Worm (Caenorhabditis elegans) whole organism, young adult: ENCODE results near the gene crls-1.
A peak's percentile ranks its signal among the peaks of the same experiment; 100 is the strongest.

Experiments
- B0336.3 ChIP-seq: fragments of 200-800 bp; sonication (Bioruptor generic); IDR thresholded peaks from 2 replicates; pipeline ENCODE4 v1.3.6; 2022; ENCODE audit warnings: missing genetic modification characterization, missing compliant biosample characterization
- F22D6.2 ChIP-seq: sonication (generic microtip); optimal IDR thresholded peaks from 2 replicates; lab custom pipeline; 2016; ENCODE audit warnings: mild to moderate bottlenecking, missing genetic modification characterization, missing compliant biosample characterization
- F37B4.10 ChIP-seq: fragments of 200-800 bp; sonication (Bioruptor generic); IDR thresholded peaks from 2 replicates; pipeline ENCODE4 v1.3.6; 2022; ENCODE audit warnings: missing genetic modification characterization, missing compliant biosample characterization
- F39B2.1 ChIP-seq: fragments of 200-800 bp; sonication (Bioruptor generic); IDR thresholded peaks from 2 replicates; pipeline ENCODE4 v1.3.6; 2022; ENCODE audit warnings: missing genetic modification reagents, missing genetic modification characterization, missing compliant biosample characterization
- F49E8.2 ChIP-seq: sonication (generic microtip); optimal IDR thresholded peaks from 3 replicates; lab custom pipeline; 2017; ENCODE audit warnings: missing genetic modification characterization, mild to moderate bottlenecking, missing compliant biosample characterization, antibody characterized with exemption, moderate library complexity; ENCODE audit not compliant: insufficient read depth
- F55B11.4 ChIP-seq: sonication (generic microtip); optimal IDR thresholded peaks from 2 replicates; lab custom pipeline; 2016; ENCODE audit warnings: missing compliant biosample characterization, missing genetic modification characterization, borderline replicate concordance; ENCODE audit not compliant: insufficient read depth
- T26A5.8 ChIP-seq: sonication (generic microtip); optimal IDR thresholded peaks from 2 replicates; lab custom pipeline; 2016; ENCODE audit warnings: missing genetic modification characterization, missing compliant biosample characterization
- Y53F4B.3 ChIP-seq: fragments of 200-800 bp; sonication (Bioruptor generic); IDR thresholded peaks from 2 replicates; pipeline ENCODE4 v1.3.6; 2022; ENCODE audit warnings: missing genetic modification reagents, missing genetic modification characterization, missing compliant biosample characterization
- Y53G8AR.9 ChIP-seq: fragments of 200-800 bp; sonication (Bioruptor generic); conservative IDR thresholded peaks from 2 replicates; pipeline ENCODE4 v1.3.6; 2022; ENCODE audit warnings: missing genetic modification reagents, missing genetic modification characterization, missing compliant biosample characterization
- akir-1 ChIP-seq: fragments of 200-800 bp; sonication (Bioruptor generic); optimal IDR thresholded peaks from 2 replicates; lab custom pipeline; 2018; ENCODE audit warnings: mild to moderate bottlenecking, missing genetic modification characterization, moderate library complexity, missing compliant biosample characterization
- attf-5 ChIP-seq: fragments of 200-800 bp; sonication (Bioruptor generic); optimal IDR thresholded peaks from 2 replicates; lab custom pipeline; 2018; ENCODE audit warnings: mild to moderate bottlenecking, missing genetic modification characterization, missing compliant biosample characterization
- cebp-1 ChIP-seq, 2 experiments: fragments of 200-800 bp in 1 of 2; sonication (Bioruptor generic) in 1 of 2; sonication (generic microtip) in 1 of 2; IDR thresholded peaks in 1 of 2; optimal IDR thresholded peaks in 1 of 2; 2 replicates each; pipeline versions ENCODE4 v1.3.6 to Lab custom; 2017 to 2022; ENCODE audit warnings: missing compliant biosample characterization in 2 of 2, missing genetic modification characterization in 2 of 2, mild to moderate bottlenecking in 1 of 2, missing genetic modification reagents in 1 of 2, moderate library complexity in 1 of 2
- ceh-40 ChIP-seq: fragments of 200-800 bp; sonication (Bioruptor generic); IDR thresholded peaks from 2 replicates; pipeline ENCODE4 v1.3.6; 2022; ENCODE audit warnings: missing genetic modification characterization, missing compliant biosample characterization
- dpl-1 ChIP-seq: fragments of 150-350 bp; optimal IDR thresholded peaks from 2 replicates; lab custom pipeline; 2014; ENCODE audit warnings: missing biosample characterization, missing genetic modification reagents, missing genetic modification characterization
- ekl-4 ChIP-seq: fragments of 200-800 bp; sonication (Bioruptor generic); IDR thresholded peaks from 2 replicates; pipeline ENCODE4 v1.3.6; 2022; ENCODE audit warnings: missing genetic modification reagents, missing genetic modification characterization, missing compliant biosample characterization
- gei-17 ChIP-seq: fragments of 200-800 bp; sonication (Bioruptor generic); optimal IDR thresholded peaks from 2 replicates; lab custom pipeline; 2018; ENCODE audit warnings: mild to moderate bottlenecking, missing genetic modification characterization, missing compliant biosample characterization
- hlh-26 ChIP-seq: fragments of 200-800 bp; sonication (Bioruptor generic); conservative IDR thresholded peaks from 2 replicates; pipeline ENCODE4 v1.3.6; 2022; ENCODE audit warnings: missing genetic modification reagents, missing genetic modification characterization, missing compliant biosample characterization
- hmg-1.2 ChIP-seq: fragments of 200-800 bp; sonication (Bioruptor generic); IDR thresholded peaks from 2 replicates; pipeline ENCODE4 v1.3.6; 2022; ENCODE audit warnings: missing genetic modification reagents, missing genetic modification characterization, missing compliant biosample characterization
- let-607 ChIP-seq, 2 experiments: fragments of 200-800 bp in 1 of 2; sonication (Bioruptor generic) in 1 of 2; sonication (generic microtip) in 1 of 2; optimal IDR thresholded peaks; 2 replicates each; lab custom pipeline; 2016 to 2018; ENCODE audit warnings: mild to moderate bottlenecking in 2 of 2, missing compliant biosample characterization in 2 of 2, missing genetic modification characterization in 2 of 2, moderate library complexity in 2 of 2, missing genotype in 1 of 2
- madf-6 ChIP-seq: fragments of 200-800 bp; sonication (Bioruptor generic); IDR thresholded peaks from 2 replicates; pipeline ENCODE4 v1.3.6; 2022; ENCODE audit warnings: missing genetic modification reagents, missing genetic modification characterization, missing compliant biosample characterization
- mel-28 ChIP-seq: sonication (generic microtip); optimal IDR thresholded peaks from 2 replicates; lab custom pipeline; 2016; ENCODE audit warnings: borderline replicate concordance, mild to moderate bottlenecking, missing genetic modification characterization, missing compliant biosample characterization
- nfyb-1 ChIP-seq: fragments of 200-800 bp; sonication (Bioruptor generic); IDR thresholded peaks from 2 replicates; pipeline ENCODE4 v1.3.6; 2022; ENCODE audit warnings: missing genetic modification reagents, missing genetic modification characterization, missing compliant biosample characterization
- nhr-120 ChIP-seq: fragments of 200-800 bp; sonication (Bioruptor generic); IDR thresholded peaks from 2 replicates; pipeline ENCODE4 v1.3.6; 2022; ENCODE audit warnings: missing genetic modification characterization, missing compliant biosample characterization
- nhr-80 ChIP-seq: sonication (generic microtip); optimal IDR thresholded peaks from 2 replicates; lab custom pipeline; 2016; ENCODE audit warnings: missing genetic modification characterization, missing compliant biosample characterization
- pbrm-1 ChIP-seq: fragments of 200-800 bp; sonication (Bioruptor generic); IDR thresholded peaks from 2 replicates; pipeline ENCODE4 v1.3.6; 2022; ENCODE audit warnings: missing genetic modification reagents, missing genetic modification characterization, missing compliant biosample characterization
- rpc-1 ChIP-seq, 2 experiments: fragments of 150-350 bp in 1 of 2; sonication (generic microtip) in 1 of 2; optimal IDR thresholded peaks; 2 replicates each; lab custom pipeline; 2014 to 2018; ENCODE audit warnings: missing biosample characterization in 1 of 2, missing genetic modification characterization in 1 of 2, missing genetic modification reagents in 1 of 2, missing genotype in 1 of 2
- sdz-38 ChIP-seq: sonication (generic microtip); optimal IDR thresholded peaks from 2 replicates; lab custom pipeline; 2016; ENCODE audit warnings: missing genotype, missing genetic modification characterization, missing compliant biosample characterization
- sea-2 ChIP-seq: fragments of 200-800 bp; sonication (Bioruptor generic); IDR thresholded peaks from 2 replicates; pipeline ENCODE4 v1.3.6; 2022; ENCODE audit warnings: missing genetic modification characterization, missing compliant biosample characterization
- snpc-4 ChIP-seq, 5 experiments: fragments of 150-350 bp in 1 of 5; sonication (generic microtip) in 4 of 5; optimal IDR thresholded peaks; 2 replicates each; lab custom pipeline; 2014 to 2018; ENCODE audit warnings: missing genetic modification characterization in 5 of 5, missing biosample characterization in 3 of 5, antibody characterized with exemption in 2 of 5, mild to moderate bottlenecking in 2 of 5, missing compliant biosample characterization in 2 of 5, missing genotype in 2 of 5, moderate library complexity in 2 of 5, missing genetic modification reagents in 1 of 5
- somi-1 ChIP-seq: fragments of 200-800 bp; sonication (Bioruptor generic); optimal IDR thresholded peaks from 2 replicates; lab custom pipeline; 2018; ENCODE audit warnings: mild to moderate bottlenecking, missing genetic modification characterization, missing compliant biosample characterization
- tbp1 ChIP-seq: fragments of 200-800 bp; sonication (Bioruptor generic); optimal IDR thresholded peaks from 2 replicates; lab custom pipeline; 2018; ENCODE audit warnings: mild to moderate bottlenecking, missing genetic modification characterization, missing compliant biosample characterization
- tlf-1 ChIP-seq: fragments of 200-800 bp; sonication (Bioruptor generic); optimal IDR thresholded peaks from 2 replicates; lab custom pipeline; 2018; ENCODE audit warnings: mild to moderate bottlenecking, missing genetic modification characterization, missing compliant biosample characterization
- unc-62 ChIP-seq: fragments of 150-350 bp; optimal IDR thresholded peaks from 2 replicates; lab custom pipeline; 2014; ENCODE audit warnings: missing biosample characterization, missing genetic modification reagents, missing genetic modification characterization
- ztf-26 ChIP-seq: sonication (generic microtip); optimal IDR thresholded peaks from 2 replicates; lab custom pipeline; 2017; ENCODE audit warnings: missing genetic modification characterization, missing compliant biosample characterization
- ztf-28 ChIP-seq: fragments of 200-800 bp; sonication (Bioruptor generic); IDR thresholded peaks from 2 replicates; pipeline ENCODE4 v1.3.6; 2022; ENCODE audit warnings: missing genetic modification reagents, missing genetic modification characterization, missing compliant biosample characterization

The crls-1 gene

DNA sequence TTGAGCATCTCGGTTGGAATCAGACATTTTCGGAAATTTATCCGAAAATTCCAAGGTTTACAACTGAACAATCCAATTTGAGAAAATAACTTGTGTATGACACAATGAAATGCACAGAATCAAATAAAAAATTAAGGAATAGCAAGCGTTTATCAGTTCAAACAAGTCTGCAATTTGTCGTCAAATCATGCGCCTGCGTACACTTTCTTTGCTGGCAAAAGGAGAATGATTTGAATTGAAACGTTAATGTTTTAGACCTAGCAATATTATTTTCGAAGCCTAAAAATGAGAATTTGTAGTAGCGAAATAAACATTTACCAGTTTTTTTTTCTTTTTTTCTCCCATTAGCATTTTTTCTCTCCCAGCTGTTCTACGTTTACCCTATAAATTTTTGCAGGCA is 40.8 kb upstream of the crls-1 start, which contains the start of the genes fbxa-67 and fbxa-11:
TSS of gene fbxa-67 (minus strand) at position 199 of the 400 bp plus-strand sequence.
TSS of gene fbxa-11 (plus strand) at position 398 of the 400 bp plus-strand sequence.
- TF ChIP-seq Y53G8AR.9 (no peak), ceh-40 (GFP tag; lab: Robert Waterston, UW) (no peak), rpc-1 (optimal IDR thresholded peaks at IDR 0.05; lab: Kevin White, UChicago) (no peak), rpc-1 (tag; optimal IDR thresholded peaks at IDR 0.05; lab: Kevin White, UChicago) (no peak), ztf-26 (tag; lab: Kevin White, UChicago) (no peak), F39B2.1 (GFP tag; lab: Robert Waterston, UW) (no peak), pbrm-1 (GFP tag; lab: Robert Waterston, UW) (no peak), sea-2 (GFP tag; lab: Robert Waterston, UW) (no peak), madf-6 (GFP tag; lab: Robert Waterston, UW) (no peak), dpl-1 (GFP tag; lab: Kevin White, UChicago) (no peak), F55B11.4 (no peak), tlf-1 (GFP tag; lab: Kevin White, UChicago) (no peak), unc-62 (GFP tag; lab: Kevin White, UChicago) (no peak), ekl-4 (no peak), snpc-4 (GFP tag; optimal IDR thresholded peaks at IDR 0.05; lab: Kevin White, UChicago) (no peak), snpc-4 (tag; optimal IDR thresholded peaks at IDR 0.05; lab: Kevin White, UChicago) (no peak), akir-1 (GFP tag; lab: Kevin White, UChicago) (no peak), hmg-1.2 (GFP tag; lab: Robert Waterston, UW) (no peak), ztf-28 (GFP tag; lab: Robert Waterston, UW) (no peak), gei-17 (GFP tag; lab: Kevin White, UChicago) (no peak), B0336.3 (no peak)

DNA sequence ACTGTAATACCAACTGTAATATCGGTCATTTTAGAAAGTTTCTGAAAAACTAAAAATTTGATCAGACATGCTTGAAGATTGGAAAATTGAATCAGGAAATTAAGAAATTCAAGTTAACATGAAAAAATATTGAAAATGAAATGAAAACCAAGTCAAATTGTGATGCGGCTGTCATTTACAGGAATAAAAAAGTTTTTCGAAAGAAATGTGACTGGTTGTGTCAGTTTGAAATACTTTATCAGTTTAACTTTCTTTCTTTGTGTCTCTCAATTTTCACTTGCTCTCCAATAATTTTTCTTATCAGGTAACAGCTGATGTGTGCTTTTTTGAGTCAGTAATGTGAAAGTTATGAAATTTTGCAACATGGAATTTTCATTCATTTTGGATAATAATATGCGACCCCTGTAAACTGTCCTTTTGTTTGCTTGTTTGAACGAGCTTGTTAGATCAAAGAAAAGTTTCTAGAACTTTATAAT is 36.6 kb upstream of the crls-1 start, which contains the start of gene fbxa-60:
TSS of gene fbxa-60 (minus strand) at position 51 of the 476 bp plus-strand sequence.
- peak; percentile 79 for TF ChIP-seq nhr-80 (tag; lab: Kevin White, UChicago)
- peak; percentile 88 for TF ChIP-seq cebp-1 (GFP tag; IDR thresholded peaks at IDR 0.05; lab: Robert Waterston, UW)
- TF ChIP-seq cebp-1 (tag; optimal IDR thresholded peaks at IDR 0.05; lab: Kevin White, UChicago), result peak; percentile 78
- TF ChIP-seq tbp1, result no peak
- no peak for TF ChIP-seq mel-28 (tag; lab: Kevin White, UChicago)
- TF ChIP-seq F22D6.2 (tag; lab: Kevin White, UChicago), result no peak
- no peak for TF ChIP-seq somi-1 (GFP tag; lab: Kevin White, UChicago)
- no peak for TF ChIP-seq hlh-26 (GFP tag; lab: Robert Waterston, UW)
- TF ChIP-seq Y53F4B.3 (GFP tag; lab: Robert Waterston, UW), result no peak
- TF ChIP-seq F49E8.2 (tag; lab: Kevin White, UChicago), result no peak
- TF ChIP-seq T26A5.8 (tag; lab: Kevin White, UChicago), result no peak
- TF ChIP-seq nhr-120 (GFP tag; lab: Robert Waterston, UW), result no peak
- TF ChIP-seq F37B4.10 (GFP tag; lab: Robert Waterston, UW), result no peak
- no peak for TF ChIP-seq let-607 (tag; optimal IDR thresholded peaks at IDR 0.05; lab: Kevin White, UChicago)
- no peak for TF ChIP-seq nfyb-1 (GFP tag; lab: Robert Waterston, UW)
- peak; percentile 60 for TF ChIP-seq unc-62 (GFP tag; lab: Kevin White, UChicago)
- TF ChIP-seq attf-5, result peak; percentile 27
- TF ChIP-seq madf-6 (GFP tag; lab: Robert Waterston, UW), result no peak
- TF ChIP-seq sdz-38, result no peak
- TF ChIP-seq, all 124 proteins: peak for 4
